Worm (Caenorhabditis elegans): Measurements from ENCODE around the gene rps-18.

ce11 chrIV:14822267-14822666 is 3.2 kb upstream of the rps-18 start:
- TF ChIP-seq sea-1 (GFP tag; conservative IDR thresholded peaks at IDR 0.05) (no peak), pes-1 (GFP tag; IDR thresholded peaks at IDR 0.05) (no peak), scrt-1 (GFP tag; IDR thresholded peaks at IDR 0.05) (no peak), tbx-11 (GFP tag; IDR thresholded peaks at IDR 0.05) (no peak), hmbx-1 (tag; optimal IDR thresholded peaks at IDR 0.05) (no peak), hnd-1 (tag; optimal IDR thresholded peaks at IDR 0.05) (no peak), ets-7 (tag; optimal IDR thresholded peaks at IDR 0.05) (no peak), B0310.2 (tag; optimal IDR thresholded peaks at IDR 0.05) (no peak), hmg-4 (GFP tag; optimal IDR thresholded peaks at IDR 0.05) (no peak), ama-1 (optimal IDR thresholded peaks at IDR 0.05) (peak; percentile 38), F13C5.2 (tag; optimal IDR thresholded peaks at IDR 0.05) (no peak), flt-1 (GFP tag; IDR thresholded peaks at IDR 0.05) (no peak), ceh-36 (tag; optimal IDR thresholded peaks at IDR 0.05) (no peak)

Data from whole organism, early embryonic.